Worm (Caenorhabditis elegans): ENCODE results near the gene ida-1.

DNA sequence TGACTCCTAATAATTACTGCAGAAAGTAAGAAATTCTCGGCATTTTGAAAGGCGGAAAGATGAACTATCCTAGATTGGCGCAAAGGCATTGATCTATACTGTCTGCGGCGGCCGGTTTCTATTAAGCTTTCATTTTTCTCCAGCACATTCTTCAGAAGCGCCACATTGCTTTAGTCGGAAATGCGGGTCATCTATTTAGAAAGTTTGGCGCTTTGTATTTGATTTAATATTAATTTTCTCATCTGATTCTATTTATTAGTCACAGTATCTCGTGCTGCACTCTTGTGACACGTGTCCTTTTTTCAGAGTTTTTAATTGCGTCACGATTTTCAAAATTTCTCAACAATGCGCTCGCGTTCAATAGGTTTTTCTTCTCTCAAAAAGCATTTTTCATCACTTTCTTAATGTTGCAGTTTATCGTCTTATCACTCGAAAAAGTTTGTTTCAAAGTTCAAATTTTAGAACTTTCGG, 40.3 kb upstream of the ida-1 start:
- TF ChIP-seq fos-1 (tag; optimal IDR thresholded peaks at IDR 0.05) (no peak), xbp-1 (tag; optimal IDR thresholded peaks at IDR 0.05) (no peak), nhr-71 (tag; optimal IDR thresholded peaks at IDR 0.05) (no peak), efl-1 (optimal IDR thresholded peaks at IDR 0.05) (no peak), efl-1 (GFP tag; optimal IDR thresholded peaks at IDR 0.05 in 1 of 2) (peak in 1 of 2 experiments; percentile 78), irx-1 (tag; optimal IDR thresholded peaks at IDR 0.05) (no peak), nhr-28 (tag; optimal IDR thresholded peaks at IDR 0.05) (no peak), lin-13 (GFP tag; optimal IDR thresholded peaks at IDR 0.05) (no peak), F16B12.6 (tag; optimal IDR thresholded peaks at IDR 0.05) (no peak), nhr-237 (tag; optimal IDR thresholded peaks at IDR 0.05) (no peak), hlh-4 (tag; optimal IDR thresholded peaks at IDR 0.05) (no peak), nhr-11 (tag; optimal IDR thresholded peaks at IDR 0.05) (no peak), lin-15B (tag; optimal IDR thresholded peaks at IDR 0.05) (no peak)

Data from whole organism, L1 larva.